Fruit fly (Drosophila melanogaster) whole organism, prepupa: ENCODE data around the gene tai.
A peak's percentile ranks its signal among the peaks of the same experiment; 100 is the strongest.

Experiments
- Blimp-1 ChIP-seq: fragments of 200-800 bp; sonication (Bioruptor generic); optimal IDR thresholded peaks from 3 replicates; lab custom pipeline; 2017; ENCODE audit warnings: missing biosample characterization, missing genetic modification characterization, mild to moderate bottlenecking, moderate library complexity, missing genetic modification reagents
- CG10631 ChIP-seq: fragments of 200-800 bp; sonication (Bioruptor generic); optimal IDR thresholded peaks from 2 replicates; lab custom pipeline; 2016; ENCODE audit warnings: missing biosample characterization, missing genetic modification characterization
- CG10669 ChIP-seq: fragments of 200-800 bp; sonication (Bioruptor generic); optimal IDR thresholded peaks from 3 replicates; lab custom pipeline; 2018; ENCODE audit warnings: missing biosample characterization, mild to moderate bottlenecking, missing genetic modification characterization, moderate library complexity
- CG11294 ChIP-seq: fragments of 200-800 bp; sonication (Bioruptor generic); IDR thresholded peaks from 2 replicates; pipeline ENCODE4 v1.3.6; 2022; ENCODE audit warnings: missing biosample characterization, missing genetic modification characterization
- CG11762 ChIP-seq: fragments of 200-800 bp; sonication (Bioruptor generic); optimal IDR thresholded peaks from 3 replicates; lab custom pipeline; 2016; ENCODE audit warnings: missing biosample characterization, missing genetic modification characterization; ENCODE audit not compliant: insufficient read depth
- CG11902 ChIP-seq: fragments of 200-800 bp; sonication (Bioruptor generic); optimal IDR thresholded peaks from 3 replicates; lab custom pipeline; 2016; ENCODE audit warnings: missing biosample characterization, missing genetic modification characterization
- CG15336 ChIP-seq: fragments of 200-800 bp; sonication (Bioruptor generic); IDR thresholded peaks from 2 replicates; pipeline ENCODE4 v1.3.6; 2022; ENCODE audit warnings: missing biosample characterization, missing genetic modification characterization
- CG1621 ChIP-seq: fragments of 200-800 bp; sonication (Bioruptor generic); optimal IDR thresholded peaks from 3 replicates; lab custom pipeline; 2018; ENCODE audit warnings: missing biosample characterization, mild to moderate bottlenecking, missing genetic modification characterization
- CG16779 ChIP-seq: fragments of 200-800 bp; sonication (Bioruptor generic); optimal IDR thresholded peaks from 3 replicates; lab custom pipeline; 2017; ENCODE audit warnings: missing biosample characterization, mild to moderate bottlenecking, missing genetic modification characterization
- CG3032 ChIP-seq: fragments of 200-800 bp; optimal IDR thresholded peaks from 2 replicates; lab custom pipeline; 2019; ENCODE audit warnings: missing biosample characterization, mild to moderate bottlenecking, missing genetic modification characterization, moderate library complexity
- CG32006 ChIP-seq: fragments of 200-800 bp; sonication (Bioruptor generic); optimal IDR thresholded peaks from 3 replicates; lab custom pipeline; 2017; ENCODE audit warnings: missing biosample characterization, mild to moderate bottlenecking, missing genetic modification characterization
- CG6276 ChIP-seq: fragments of 200-800 bp; sonication (Bioruptor generic); optimal IDR thresholded peaks from 2 replicates; lab custom pipeline; 2017; ENCODE audit warnings: missing biosample characterization, mild to moderate bottlenecking, missing genetic modification characterization
- CG6792 ChIP-seq: fragments of 200-800 bp; sonication (Bioruptor generic); optimal IDR thresholded peaks from 3 replicates; lab custom pipeline; 2016; ENCODE audit warnings: missing biosample characterization, missing genetic modification characterization
- CG6808 ChIP-seq: fragments of 200-800 bp; sonication (Bioruptor generic); optimal IDR thresholded peaks from 3 replicates; lab custom pipeline; 2017; ENCODE audit warnings: missing biosample characterization, missing genetic modification characterization, mild to moderate bottlenecking, moderate library complexity, missing genetic modification reagents
- CG6854 ChIP-seq: fragments of 200-800 bp; sonication (Bioruptor generic); optimal IDR thresholded peaks from 2 replicates; lab custom pipeline; 2017; ENCODE audit warnings: missing biosample characterization, mild to moderate bottlenecking, missing genetic modification characterization
- CG7368 ChIP-seq: fragments of 200-800 bp; sonication (Bioruptor generic); optimal IDR thresholded peaks from 3 replicates; lab custom pipeline; 2016; ENCODE audit warnings: missing biosample characterization, missing genetic modification characterization
- CG8119 ChIP-seq: fragments of 200-800 bp; sonication (Bioruptor generic); IDR thresholded peaks from 3 replicates; pipeline ENCODE4 v1.3.6; 2022; ENCODE audit warnings: missing biosample characterization, missing genetic modification characterization
- CG8632 ChIP-seq: fragments of 200-800 bp; sonication (Bioruptor generic); optimal IDR thresholded peaks from 3 replicates; lab custom pipeline; 2016; ENCODE audit warnings: missing biosample characterization, missing genetic modification characterization
- CG9139 ChIP-seq: fragments of 200-800 bp; sonication (Bioruptor generic); optimal IDR thresholded peaks from 3 replicates; lab custom pipeline; 2017; ENCODE audit warnings: missing biosample characterization, mild to moderate bottlenecking, missing genetic modification characterization
- Eip75B ChIP-seq: fragments of 200-800 bp; sonication (Bioruptor generic); optimal IDR thresholded peaks from 3 replicates; lab custom pipeline; 2016; ENCODE audit warnings: missing biosample characterization, missing genetic modification characterization
- Eip78C ChIP-seq: fragments of 200-800 bp; sonication (Bioruptor generic); peaks from one replicate; lab custom pipeline; 2016; ENCODE audit warnings: missing biosample characterization, missing genetic modification characterization
- Eip93F ChIP-seq: fragments of 200-800 bp; sonication (Bioruptor generic); optimal IDR thresholded peaks from 2 replicates; lab custom pipeline; 2016; ENCODE audit warnings: missing biosample characterization, mild to moderate bottlenecking, missing genetic modification characterization
- Gug ChIP-seq: fragments of 200-800 bp; sonication (Bioruptor generic); IDR thresholded peaks from 2 replicates; pipeline ENCODE4 v1.3.6; 2022; ENCODE audit warnings: missing biosample characterization, missing genetic modification characterization
- Hr39 ChIP-seq: fragments of 200-800 bp; sonication (Bioruptor generic); optimal IDR thresholded peaks from 2 replicates; lab custom pipeline; 2016; ENCODE audit warnings: missing biosample characterization, missing genetic modification characterization
- Hr4 ChIP-seq: fragments of 200-800 bp; sonication (Bioruptor generic); optimal IDR thresholded peaks from 3 replicates; lab custom pipeline; 2016; ENCODE audit warnings: missing biosample characterization, missing genetic modification characterization
- Lpt ChIP-seq: fragments of 200-800 bp; sonication (Bioruptor generic); optimal IDR thresholded peaks from 3 replicates; lab custom pipeline; 2016; ENCODE audit warnings: missing biosample characterization, missing genetic modification characterization
- Met ChIP-seq: fragments of 200-800 bp; sonication (Bioruptor generic); optimal IDR thresholded peaks from 3 replicates; lab custom pipeline; 2016; ENCODE audit warnings: missing biosample characterization, missing genetic modification characterization
- Sox102F ChIP-seq: fragments of 200-800 bp; sonication (Bioruptor generic); optimal IDR thresholded peaks from 2 replicates; lab custom pipeline; 2016; ENCODE audit warnings: missing biosample characterization, mild to moderate bottlenecking, missing genetic modification characterization
- Sox15 ChIP-seq: fragments of 200-800 bp; sonication (Bioruptor generic); optimal IDR thresholded peaks from 3 replicates; lab custom pipeline; 2016; ENCODE audit warnings: missing biosample characterization, missing genetic modification characterization
- acj6 ChIP-seq: fragments of 200-800 bp; sonication (Bioruptor generic); optimal IDR thresholded peaks from 3 replicates; lab custom pipeline; 2016; ENCODE audit warnings: missing biosample characterization, missing genetic modification characterization
- cyc ChIP-seq: fragments of 200-800 bp; sonication (Bioruptor generic); optimal IDR thresholded peaks from 3 replicates; lab custom pipeline; 2016; ENCODE audit warnings: missing biosample characterization, missing genetic modification characterization
- dac ChIP-seq: fragments of 200-800 bp; sonication (Bioruptor generic); optimal IDR thresholded peaks from 2 replicates; lab custom pipeline; 2017; ENCODE audit warnings: missing biosample characterization, mild to moderate bottlenecking, missing genetic modification characterization
- dsx ChIP-seq: fragments of 200-800 bp; optimal IDR thresholded peaks from 3 replicates; lab custom pipeline; 2019; ENCODE audit warnings: missing biosample characterization, mild to moderate bottlenecking, missing genetic modification characterization, moderate library complexity; ENCODE audit not compliant: poor library complexity, severe bottlenecking
- esn ChIP-seq: fragments of 200-800 bp; sonication (Bioruptor generic); optimal IDR thresholded peaks from 2 replicates; lab custom pipeline; 2016; ENCODE audit warnings: missing biosample characterization, mild to moderate bottlenecking, missing genetic modification characterization, moderate library complexity
- fd59A ChIP-seq: fragments of 200-800 bp; sonication (Bioruptor generic); optimal IDR thresholded peaks from 2 replicates; lab custom pipeline; 2017; ENCODE audit warnings: missing biosample characterization, mild to moderate bottlenecking, missing genetic modification characterization, missing genetic modification reagents
- fd85E ChIP-seq: fragments of 200-800 bp; sonication (Bioruptor generic); optimal IDR thresholded peaks from 3 replicates; lab custom pipeline; 2016; ENCODE audit warnings: missing biosample characterization, missing genetic modification characterization
- lz ChIP-seq: fragments of 200-800 bp; sonication (Bioruptor generic); optimal IDR thresholded peaks from 3 replicates; lab custom pipeline; 2016; ENCODE audit warnings: missing biosample characterization, missing genetic modification characterization
- net ChIP-seq: fragments of 200-800 bp; sonication (Bioruptor generic); optimal IDR thresholded peaks from 3 replicates; lab custom pipeline; 2016; ENCODE audit warnings: missing biosample characterization, missing genetic modification characterization
- salr ChIP-seq, 2 experiments: fragments of 200-800 bp; sonication (Bioruptor generic); optimal IDR thresholded peaks; 3 replicates each; lab custom pipeline; 2016 to 2018; ENCODE audit warnings: missing biosample characterization in 2 of 2, missing genetic modification characterization in 2 of 2, mild to moderate bottlenecking in 1 of 2
- ss ChIP-seq, 2 experiments: fragments of 200-800 bp; sonication (Bioruptor generic); optimal IDR thresholded peaks; 2 replicates in 1 of 2; 3 replicates in 1 of 2; lab custom pipeline; 2017 to 2018; ENCODE audit warnings: mild to moderate bottlenecking in 2 of 2, missing biosample characterization in 2 of 2, missing genetic modification characterization in 2 of 2, moderate library complexity in 1 of 2
- svp ChIP-seq: fragments of 200-800 bp; sonication (Bioruptor generic); peaks from one replicate; lab custom pipeline; 2016; ENCODE audit warnings: missing biosample characterization, missing genetic modification characterization
- topi ChIP-seq: fragments of 200-800 bp; sonication (Bioruptor generic); optimal IDR thresholded peaks from 3 replicates; lab custom pipeline; 2016; ENCODE audit warnings: missing biosample characterization, missing genetic modification characterization
- vri ChIP-seq: fragments of 200-800 bp; sonication (Bioruptor generic); optimal IDR thresholded peaks from 3 replicates; lab custom pipeline; 2016; ENCODE audit warnings: missing biosample characterization, mild to moderate bottlenecking, missing genetic modification characterization

Gene tai

dm6 chr2L:9168014-9168651 is 1.6 kb downstream of the tai start (continued):
- TF ChIP-seq CG6854 (GFP tag; lab: Kevin White, UChicago): peak; percentile 87
- TF ChIP-seq acj6 (GFP tag; lab: Kevin White, UChicago): peak; percentile 89
- peak; percentile 69 for TF ChIP-seq Blimp-1 (GFP tag; lab: Kevin White, UChicago)
- TF ChIP-seq CG9139: peak; percentile 39
- peak; percentile 82 for TF ChIP-seq CG7368 (GFP tag; lab: Kevin White, UChicago)
- peak; percentile 37 for TF ChIP-seq fd59A (GFP tag; lab: Kevin White, UChicago)
- TF ChIP-seq CG8119 (GFP tag; lab: Robert Waterston, UW): peak; percentile 81
- TF ChIP-seq CG11902 (GFP tag; lab: Kevin White, UChicago): peak; percentile 83
- TF ChIP-seq esn (GFP tag; lab: Kevin White, UChicago): peak; percentile 95
- peak; percentile 94 for TF ChIP-seq topi (GFP tag; lab: Kevin White, UChicago)
- TF ChIP-seq CG8632: peak; percentile 91
- TF ChIP-seq CG32006: peak; percentile 76
- TF ChIP-seq Sox15: peak; percentile 79
- TF ChIP-seq CG6792: peak; percentile 89
- TF ChIP-seq svp: peak; percentile 97
- peak; percentile 93 for TF ChIP-seq Sox102F (GFP tag; lab: Kevin White, UChicago)
- TF ChIP-seq lz: peak; percentile 90
- peak; percentile 78 for TF ChIP-seq Hr4 (GFP tag; lab: Kevin White, UChicago)
- peak; percentile 86 for TF ChIP-seq Eip75B
- TF ChIP-seq Hr39: peak; percentile 90
- TF ChIP-seq CG10669 (GFP tag; lab: Kevin White, UChicago): peak; percentile 77
- TF ChIP-seq CG15336 (GFP tag; lab: Robert Waterston, UW): peak; percentile 86
- peak; percentile 68 for TF ChIP-seq CG16779 (tag; lab: Kevin White, UChicago)
- peak; percentile 70 for TF ChIP-seq CG6808 (GFP tag; lab: Kevin White, UChicago)
- peak; percentile 87 for TF ChIP-seq cyc (GFP tag; lab: Kevin White, UChicago)
- peak; percentile 97 for TF ChIP-seq Eip78C (GFP tag; lab: Kevin White, UChicago)
- peak; percentile 81 for TF ChIP-seq vri (GFP tag; lab: Kevin White, UChicago)
- TF ChIP-seq CG3032 (tag; lab: Kevin White, UChicago): peak; percentile 63

DNA sequence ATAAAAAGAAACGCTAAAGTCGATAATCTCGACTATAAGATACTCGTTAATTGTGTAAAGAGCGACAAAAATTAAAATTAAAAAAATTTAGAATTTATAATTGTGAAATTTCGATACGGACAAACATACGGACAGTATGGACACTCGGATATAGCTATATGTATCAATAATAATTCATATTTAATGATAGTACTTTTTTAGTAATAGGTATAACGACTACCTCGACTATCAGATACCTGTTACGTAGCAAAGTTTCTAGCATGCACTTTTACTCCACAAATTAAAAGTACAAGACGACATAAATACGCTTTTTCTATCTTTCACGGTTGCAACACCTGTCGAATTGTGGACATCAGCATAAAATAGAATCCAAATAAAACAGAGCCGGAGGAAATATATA is 6.3 kb downstream of the tai start:
- TF ChIP-seq CG8119 (GFP tag; lab: Robert Waterston, UW) (no peak), CG11294 (GFP tag; lab: Robert Waterston, UW) (no peak), topi (GFP tag; lab: Kevin White, UChicago) (no peak), net (GFP tag; lab: Kevin White, UChicago) (no peak), dsx (GFP tag; lab: Kevin White, UChicago) (no peak), CG11762 (GFP tag; lab: Kevin White, UChicago) (no peak), lz (no peak), Sox102F (GFP tag; lab: Kevin White, UChicago) (no peak), CG16779 (tag; lab: Kevin White, UChicago) (no peak), Gug (no peak), ss (GFP tag; optimal IDR thresholded peaks at IDR 0.05; lab: Kevin White, UChicago) (no peak), vri (GFP tag; lab: Kevin White, UChicago) (no peak)

dm6 chr2L:9173343-9173742 is 6.8 kb downstream of the tai start:
- TF ChIP-seq esn (GFP tag; lab: Kevin White, UChicago) (no peak), CG1621 (tag; lab: Kevin White, UChicago) (no peak), CG7368 (GFP tag; lab: Kevin White, UChicago) (no peak), salr (GFP tag; optimal IDR thresholded peaks at IDR 0.05; lab: Kevin White, UChicago) (no peak), lz (no peak), Sox102F (GFP tag; lab: Kevin White, UChicago) (no peak), Eip93F (GFP tag; lab: Kevin White, UChicago) (no peak), CG6276 (GFP tag; lab: Kevin White, UChicago) (no peak), Lpt (GFP tag; lab: Kevin White, UChicago) (no peak), Met (GFP tag; lab: Kevin White, UChicago) (no peak), CG6792 (no peak), CG8119 (GFP tag; lab: Robert Waterston, UW) (no peak), dac (GFP tag; lab: Kevin White, UChicago) (no peak), fd85E (GFP tag; lab: Kevin White, UChicago) (no peak), CG10631 (GFP tag; lab: Kevin White, UChicago) (no peak)
- TF ChIP-seq, all 60 proteins: peak for 0
